Worm (Caenorhabditis elegans) whole organism, young adult: ENCODE results near the gene bbs-4.
A peak's percentile ranks its signal among the peaks of the same experiment; 100 is the strongest.

Experiments used
- C06A6.2 ChIP-seq: fragments of 200-800 bp; sonication (Bioruptor generic); conservative IDR thresholded peaks from 2 replicates; pipeline ENCODE4 v1.3.6; 2022; ENCODE audit warnings: missing genetic modification characterization, missing compliant biosample characterization
- C17E4.6 ChIP-seq: fragments of 200-800 bp; sonication (Bioruptor generic); IDR thresholded peaks from 2 replicates; pipeline ENCODE4 v1.3.6; 2022; ENCODE audit warnings: missing genetic modification reagents, missing genetic modification characterization, missing compliant biosample characterization
- D2030.7 ChIP-seq: fragments of 200-800 bp; sonication (Bioruptor generic); IDR thresholded peaks from 2 replicates; pipeline ENCODE4 v1.3.6; 2022; ENCODE audit warnings: missing genetic modification reagents, missing genetic modification characterization, missing compliant biosample characterization
- F23B12.7 ChIP-seq: sonication (generic microtip); optimal IDR thresholded peaks from 2 replicates; lab custom pipeline; 2017; ENCODE audit warnings: missing genetic modification characterization, mild to moderate bottlenecking, missing compliant biosample characterization, antibody characterized with exemption, moderate library complexity; ENCODE audit not compliant: insufficient read depth
- T26A5.8 ChIP-seq: sonication (generic microtip); optimal IDR thresholded peaks from 2 replicates; lab custom pipeline; 2016; ENCODE audit warnings: missing genetic modification characterization, missing compliant biosample characterization
- Y53G8AR.9 ChIP-seq: fragments of 200-800 bp; sonication (Bioruptor generic); conservative IDR thresholded peaks from 2 replicates; pipeline ENCODE4 v1.3.6; 2022; ENCODE audit warnings: missing genetic modification reagents, missing genetic modification characterization, missing compliant biosample characterization
- Y56A3A.18 ChIP-seq: fragments of 200-800 bp; sonication (Bioruptor generic); IDR thresholded peaks from 2 replicates; pipeline ENCODE4 v1.3.6; 2022; ENCODE audit warnings: missing genetic modification reagents, missing genetic modification characterization, missing compliant biosample characterization
- aptf-3 ChIP-seq: fragments of 200-800 bp; sonication (Bioruptor generic); IDR thresholded peaks from 2 replicates; pipeline ENCODE4 v1.3.6; 2022; ENCODE audit warnings: missing genetic modification characterization, missing compliant biosample characterization
- attf-3 ChIP-seq: fragments of 200-800 bp; sonication (Bioruptor generic); conservative IDR thresholded peaks from 2 replicates; pipeline ENCODE4 v1.3.6; 2022; ENCODE audit warnings: missing genetic modification reagents, missing genetic modification characterization, missing compliant biosample characterization
- attf-6 ChIP-seq: fragments of 200-800 bp; sonication (Bioruptor generic); IDR thresholded peaks from 2 replicates; pipeline ENCODE4 v1.3.6; 2022; ENCODE audit warnings: missing genetic modification reagents, missing genetic modification characterization, missing compliant biosample characterization
- bed-1 ChIP-seq: fragments of 200-800 bp; sonication (Bioruptor generic); IDR thresholded peaks from 2 replicates; pipeline ENCODE4 v1.3.6; 2022; ENCODE audit warnings: missing genetic modification reagents, missing genetic modification characterization, missing compliant biosample characterization
- cebp-2 ChIP-seq: fragments of 200-800 bp; sonication (Bioruptor generic); IDR thresholded peaks from 2 replicates; pipeline ENCODE4 v1.3.6; 2022; ENCODE audit warnings: missing genetic modification characterization, missing compliant biosample characterization
- ceh-40 ChIP-seq: fragments of 200-800 bp; sonication (Bioruptor generic); IDR thresholded peaks from 2 replicates; pipeline ENCODE4 v1.3.6; 2022; ENCODE audit warnings: missing genetic modification characterization, missing compliant biosample characterization
- chd-7 ChIP-seq: sonication (generic microtip); optimal IDR thresholded peaks from 2 replicates; lab custom pipeline; 2016; ENCODE audit warnings: mild to moderate bottlenecking, missing genetic modification characterization, moderate library complexity, missing compliant biosample characterization
- dox-1 ChIP-seq: fragments of 200-800 bp; sonication (Bioruptor generic); IDR thresholded peaks from 2 replicates; pipeline ENCODE4 v1.3.6; 2022; ENCODE audit warnings: missing genetic modification reagents, missing genetic modification characterization, missing compliant biosample characterization
- egl-18 ChIP-seq: fragments of 200-800 bp; sonication (Bioruptor generic); IDR thresholded peaks from 2 replicates; pipeline ENCODE4 v1.3.6; 2022; ENCODE audit warnings: missing genetic modification reagents, missing genetic modification characterization, missing compliant biosample characterization
- ekl-4 ChIP-seq: fragments of 200-800 bp; sonication (Bioruptor generic); IDR thresholded peaks from 2 replicates; pipeline ENCODE4 v1.3.6; 2022; ENCODE audit warnings: missing genetic modification reagents, missing genetic modification characterization, missing compliant biosample characterization
- hlh-26 ChIP-seq: fragments of 200-800 bp; sonication (Bioruptor generic); conservative IDR thresholded peaks from 2 replicates; pipeline ENCODE4 v1.3.6; 2022; ENCODE audit warnings: missing genetic modification reagents, missing genetic modification characterization, missing compliant biosample characterization
- hmg-1.2 ChIP-seq: fragments of 200-800 bp; sonication (Bioruptor generic); IDR thresholded peaks from 2 replicates; pipeline ENCODE4 v1.3.6; 2022; ENCODE audit warnings: missing genetic modification reagents, missing genetic modification characterization, missing compliant biosample characterization
- hrde-1 ChIP-seq: sonication (generic microtip); optimal IDR thresholded peaks from 2 replicates; lab custom pipeline; 2016; ENCODE audit warnings: missing genetic modification characterization, mild to moderate bottlenecking, missing compliant biosample characterization, moderate library complexity, missing genotype, missing genetic modification reagents, borderline replicate concordance
- let-607 ChIP-seq, 2 experiments: fragments of 200-800 bp in 1 of 2; sonication (Bioruptor generic) in 1 of 2; sonication (generic microtip) in 1 of 2; optimal IDR thresholded peaks; 2 replicates each; lab custom pipeline; 2016 to 2018; ENCODE audit warnings: mild to moderate bottlenecking in 2 of 2, missing compliant biosample characterization in 2 of 2, missing genetic modification characterization in 2 of 2, moderate library complexity in 2 of 2, missing genotype in 1 of 2
- lin-26 ChIP-seq: fragments of 200-800 bp; sonication (Bioruptor generic); IDR thresholded peaks from 2 replicates; pipeline ENCODE4 v1.3.6; 2022; ENCODE audit warnings: missing genetic modification reagents, missing genetic modification characterization, missing compliant biosample characterization
- lin-40 ChIP-seq: sonication (generic microtip); optimal IDR thresholded peaks from 2 replicates; lab custom pipeline; 2016; ENCODE audit warnings: missing genetic modification characterization, mild to moderate bottlenecking, missing compliant biosample characterization, missing genotype, missing genetic modification reagents
- lin-54 ChIP-seq: fragments of 200-800 bp; sonication (Bioruptor generic); optimal IDR thresholded peaks from 2 replicates; lab custom pipeline; 2018; ENCODE audit warnings: mild to moderate bottlenecking, missing genetic modification characterization, missing compliant biosample characterization
- madf-10 ChIP-seq: sonication (generic microtip); optimal IDR thresholded peaks from 2 replicates; lab custom pipeline; 2016; ENCODE audit warnings: mild to moderate bottlenecking, missing genetic modification characterization, missing compliant biosample characterization
- mcd-1 ChIP-seq: fragments of 200-800 bp; sonication (Bioruptor generic); IDR thresholded peaks from 2 replicates; pipeline ENCODE4 v1.3.6; 2022; ENCODE audit warnings: missing genetic modification reagents, missing genetic modification characterization, missing compliant biosample characterization
- nfya-1 ChIP-seq: sonication (generic microtip); optimal IDR thresholded peaks from 2 replicates; lab custom pipeline; 2017; ENCODE audit warnings: antibody characterized with exemption, missing compliant biosample characterization, missing genetic modification characterization, borderline replicate concordance; ENCODE audit not compliant: insufficient read depth
- nfya-2 ChIP-seq: fragments of 200-800 bp; sonication (Bioruptor generic); IDR thresholded peaks from 2 replicates; pipeline ENCODE4 v1.3.6; 2022; ENCODE audit warnings: missing genetic modification reagents, missing genetic modification characterization, missing compliant biosample characterization
- nhr-27 ChIP-seq: fragments of 200-800 bp; sonication (Bioruptor generic); optimal IDR thresholded peaks from 2 replicates; lab custom pipeline; 2018; ENCODE audit warnings: mild to moderate bottlenecking, missing genetic modification characterization, moderate library complexity, missing compliant biosample characterization
- nhr-80 ChIP-seq: sonication (generic microtip); optimal IDR thresholded peaks from 2 replicates; lab custom pipeline; 2016; ENCODE audit warnings: missing genetic modification characterization, missing compliant biosample characterization
- nhr-90 ChIP-seq: sonication (generic microtip); optimal IDR thresholded peaks from 2 replicates; lab custom pipeline; 2016; ENCODE audit warnings: missing genotype, mild to moderate bottlenecking, missing genetic modification characterization, missing compliant biosample characterization
- pbrm-1 ChIP-seq: fragments of 200-800 bp; sonication (Bioruptor generic); IDR thresholded peaks from 2 replicates; pipeline ENCODE4 v1.3.6; 2022; ENCODE audit warnings: missing genetic modification reagents, missing genetic modification characterization, missing compliant biosample characterization
- rcor-1 ChIP-seq: fragments of 200-800 bp; sonication (Bioruptor generic); IDR thresholded peaks from 2 replicates; pipeline ENCODE4 v1.3.6; 2022; ENCODE audit warnings: missing genetic modification reagents, missing genetic modification characterization, missing compliant biosample characterization
- rec-8 ChIP-seq, 2 experiments: sonication (generic microtip); optimal IDR thresholded peaks; 2 replicates each; lab custom pipeline; 2016; ENCODE audit warnings: mild to moderate bottlenecking in 2 of 2, missing genetic modification characterization in 2 of 2, missing genetic modification reagents in 2 of 2, missing genotype in 2 of 2, missing biosample characterization in 1 of 2, missing compliant biosample characterization in 1 of 2, moderate library complexity in 1 of 2
- rpc-1 ChIP-seq, 2 experiments: fragments of 150-350 bp in 1 of 2; sonication (generic microtip) in 1 of 2; optimal IDR thresholded peaks; 2 replicates each; lab custom pipeline; 2014 to 2018; ENCODE audit warnings: missing biosample characterization in 1 of 2, missing genetic modification characterization in 1 of 2, missing genetic modification reagents in 1 of 2, missing genotype in 1 of 2
- snpc-1.1 ChIP-seq: sonication (generic microtip); optimal IDR thresholded peaks from 2 replicates; lab custom pipeline; 2017; ENCODE audit warnings: missing genetic modification characterization, mild to moderate bottlenecking, missing compliant biosample characterization, antibody characterized with exemption, moderate library complexity, missing genotype, missing genetic modification reagents; ENCODE audit not compliant: insufficient read depth
- snpc-1.3 ChIP-seq: sonication (generic microtip); optimal IDR thresholded peaks from 2 replicates; lab custom pipeline; 2017; ENCODE audit warnings: missing genetic modification characterization, mild to moderate bottlenecking, missing compliant biosample characterization, antibody characterized with exemption, moderate library complexity, missing genotype, missing genetic modification reagents; ENCODE audit not compliant: insufficient read depth
- snpc-3.4 ChIP-seq: sonication (generic microtip); optimal IDR thresholded peaks from 2 replicates; lab custom pipeline; 2017; ENCODE audit warnings: missing genetic modification characterization, mild to moderate bottlenecking, missing compliant biosample characterization, antibody characterized with exemption, moderate library complexity, missing genotype, missing genetic modification reagents
- snpc-4 ChIP-seq, 5 experiments: fragments of 150-350 bp in 1 of 5; sonication (generic microtip) in 4 of 5; optimal IDR thresholded peaks; 2 replicates each; lab custom pipeline; 2014 to 2018; ENCODE audit warnings: missing genetic modification characterization in 5 of 5, missing biosample characterization in 3 of 5, antibody characterized with exemption in 2 of 5, mild to moderate bottlenecking in 2 of 5, missing compliant biosample characterization in 2 of 5, missing genotype in 2 of 5, moderate library complexity in 2 of 5, missing genetic modification reagents in 1 of 5
- somi-1 ChIP-seq: fragments of 200-800 bp; sonication (Bioruptor generic); optimal IDR thresholded peaks from 2 replicates; lab custom pipeline; 2018; ENCODE audit warnings: mild to moderate bottlenecking, missing genetic modification characterization, missing compliant biosample characterization
- tbp1 ChIP-seq: fragments of 200-800 bp; sonication (Bioruptor generic); optimal IDR thresholded peaks from 2 replicates; lab custom pipeline; 2018; ENCODE audit warnings: mild to moderate bottlenecking, missing genetic modification characterization, missing compliant biosample characterization
- unc-130 ChIP-seq: sonication (generic microtip); optimal IDR thresholded peaks from 2 replicates; lab custom pipeline; 2016; ENCODE audit warnings: missing genetic modification reagents, missing genetic modification characterization, missing compliant biosample characterization
- unc-62 ChIP-seq: fragments of 150-350 bp; optimal IDR thresholded peaks from 2 replicates; lab custom pipeline; 2014; ENCODE audit warnings: missing biosample characterization, missing genetic modification reagents, missing genetic modification characterization
- zfh-2 ChIP-seq: fragments of 200-800 bp; sonication (Bioruptor generic); conservative IDR thresholded peaks from 2 replicates; pipeline ENCODE4 v1.3.6; 2022; ENCODE audit warnings: missing genetic modification reagents, missing genetic modification characterization, missing compliant biosample characterization
- ztf-18 ChIP-seq: sonication (generic microtip); optimal IDR thresholded peaks from 2 replicates; lab custom pipeline; 2016; ENCODE audit warnings: missing genotype, mild to moderate bottlenecking, missing genetic modification characterization, missing compliant biosample characterization
- ztf-6 ChIP-seq: fragments of 200-800 bp; sonication (Bioruptor generic); IDR thresholded peaks from 2 replicates; pipeline ENCODE4 v1.3.6; 2022; ENCODE audit warnings: missing genetic modification reagents, missing genetic modification characterization, missing compliant biosample characterization

The bbs-4 gene

DNA sequence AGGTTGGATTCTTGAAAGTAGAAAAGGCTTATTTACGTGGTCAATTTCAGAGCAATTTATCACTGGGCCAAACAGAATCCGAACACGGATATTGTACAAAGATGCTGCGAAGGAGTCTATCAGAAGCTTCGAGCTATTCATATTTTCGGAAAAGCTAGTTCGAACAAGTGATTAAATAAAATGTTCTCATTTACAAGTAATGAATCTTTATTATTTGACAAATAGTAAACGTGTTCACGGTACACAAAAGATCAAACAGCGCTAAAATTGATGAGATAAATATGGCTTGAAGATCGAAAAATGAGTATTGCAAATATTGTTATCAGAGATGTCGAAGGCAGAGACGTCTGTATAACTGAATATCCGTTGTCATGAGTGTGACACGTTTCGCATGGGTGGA lies 3.1 kb upstream of the bbs-4 start:
- peak; percentile 53 for TF ChIP-seq ztf-18 (tag; lab: Kevin White, UChicago)
- TF ChIP-seq tbp1 (GFP tag; lab: Kevin White, UChicago): peak; percentile 40
- TF ChIP-seq nfya-2: 0 out of 2 replicates have a peak, but pooled peaks have one; percentile 11
- peak; percentile 72 for TF ChIP-seq hrde-1 (tag; lab: Kevin White, UChicago)
- no peak for TF ChIP-seq egl-18
- peak; percentile 76 for TF ChIP-seq lin-26 (GFP tag; lab: Robert Waterston, UW)
- no peak for TF ChIP-seq ztf-6
- peak; percentile 63 for TF ChIP-seq lin-54 (GFP tag; lab: Kevin White, UChicago)
- TF ChIP-seq zfh-2 (GFP tag; lab: Robert Waterston, UW): no peak
- no peak for TF ChIP-seq snpc-4 (GFP tag; optimal IDR thresholded peaks at IDR 0.05; lab: Kevin White, UChicago)
- peak in 1 of 4 experiments; percentile 10 for TF ChIP-seq snpc-4 (tag; optimal IDR thresholded peaks at IDR 0.05; lab: Kevin White, UChicago)
- no peak; the same call in 1 of the 2 replicates for TF ChIP-seq mcd-1 (GFP tag; lab: Robert Waterston, UW)
- no peak for TF ChIP-seq F23B12.7 (tag; lab: Kevin White, UChicago)
- no peak for TF ChIP-seq C06A6.2
- no peak for TF ChIP-seq nfya-1 (tag; lab: Kevin White, UChicago)
- TF ChIP-seq snpc-1.1 (tag; lab: Kevin White, UChicago): no peak
- TF ChIP-seq attf-6 (GFP tag; lab: Robert Waterston, UW): peak; percentile 80
- TF ChIP-seq rec-8 (tag; optimal IDR thresholded peaks at IDR 0.05; lab: Kevin White, UChicago): no peak
- peak; percentile 68 for TF ChIP-seq ekl-4 (GFP tag; lab: Robert Waterston, UW)
- no peak for TF ChIP-seq let-607 (tag; optimal IDR thresholded peaks at IDR 0.05; lab: Kevin White, UChicago)
- TF ChIP-seq rpc-1 (optimal IDR thresholded peaks at IDR 0.05; lab: Kevin White, UChicago): no peak
- no peak for TF ChIP-seq rpc-1 (tag; optimal IDR thresholded peaks at IDR 0.05; lab: Kevin White, UChicago)
- no peak for TF ChIP-seq chd-7 (tag; lab: Kevin White, UChicago)
- TF ChIP-seq T26A5.8: no peak
- no peak; the same call in 1 of the 2 replicates for TF ChIP-seq D2030.7 (GFP tag; lab: Robert Waterston, UW)
- no peak for TF ChIP-seq nhr-27 (tag; lab: Kevin White, UChicago)
- TF ChIP-seq Y56A3A.18 (GFP tag; lab: Robert Waterston, UW): peak; percentile 69; the same call in 1 of the 2 replicates
- TF ChIP-seq attf-3 (GFP tag; lab: Robert Waterston, UW): no peak
- TF ChIP-seq Y53G8AR.9 (GFP tag; lab: Robert Waterston, UW): peak; percentile 90
- TF ChIP-seq somi-1 (GFP tag; lab: Kevin White, UChicago): no peak
- TF ChIP-seq snpc-1.3: peak; percentile 58
- peak; percentile 65 for TF ChIP-seq snpc-3.4 (tag; lab: Kevin White, UChicago)
- TF ChIP-seq madf-10 (tag; lab: Kevin White, UChicago): no peak
- TF ChIP-seq ceh-40 (GFP tag; lab: Robert Waterston, UW): 0 out of 2 replicates have a peak, but pooled peaks have one; percentile 18
- TF ChIP-seq aptf-3 (GFP tag; lab: Robert Waterston, UW): no peak
- TF ChIP-seq C17E4.6 (GFP tag; lab: Robert Waterston, UW): peak; percentile 41; the same call in 1 of the 2 replicates
- TF ChIP-seq cebp-2 (GFP tag; lab: Robert Waterston, UW): no peak
- TF ChIP-seq nhr-90 (tag; lab: Kevin White, UChicago): no peak
- TF ChIP-seq unc-130 (GFP tag; lab: Kevin White, UChicago): peak; percentile 36
- TF ChIP-seq dox-1 (GFP tag; lab: Robert Waterston, UW): no peak
- TF ChIP-seq nhr-80: no peak
- no peak for TF ChIP-seq bed-1
- TF ChIP-seq unc-62 (GFP tag; lab: Kevin White, UChicago): no peak
- TF ChIP-seq hmg-1.2 (GFP tag; lab: Robert Waterston, UW): peak; percentile 44
- TF ChIP-seq lin-40 (tag; lab: Kevin White, UChicago): no peak
- no peak for TF ChIP-seq hlh-26 (GFP tag; lab: Robert Waterston, UW)
- TF ChIP-seq pbrm-1 (GFP tag; lab: Robert Waterston, UW): peak; percentile 64
- TF ChIP-seq rcor-1: peak; percentile 26; the same call in 1 of the 2 replicates
